Worm (Caenorhabditis elegans): ENCODE measurements around the gene mig-38.

DNA sequence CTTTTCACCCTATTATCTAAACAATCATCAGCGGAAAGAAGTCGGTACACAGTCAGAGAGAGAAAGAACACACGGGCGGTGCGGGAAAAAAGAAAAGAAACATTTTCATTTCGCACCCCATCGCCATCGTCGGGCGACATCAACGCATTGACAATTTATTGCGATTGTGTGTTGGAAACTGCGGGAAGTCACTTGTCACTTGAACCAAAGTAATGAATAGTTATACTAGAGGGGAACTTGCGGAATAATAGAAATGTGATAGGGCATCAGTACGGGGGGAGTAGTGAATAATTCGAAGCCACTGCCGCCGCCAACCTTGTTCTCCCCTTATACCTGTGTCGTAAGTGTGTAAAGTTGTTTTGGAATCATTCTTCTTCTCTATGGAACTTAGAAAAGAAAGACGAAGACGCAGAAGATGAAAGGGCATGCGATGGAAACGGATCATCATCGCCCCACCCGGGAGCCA is 22.6 kb upstream of the mig-38 start:
- no peak for TF ChIP-seq snpc-4 (tag; optimal IDR thresholded peaks at IDR 0.05)
- no peak for TF ChIP-seq blmp-1 (tag; optimal IDR thresholded peaks at IDR 0.05; ENCODE audit: insufficient read depth)
- no peak for TF ChIP-seq skn-1 (tag; optimal IDR thresholded peaks at IDR 0.05)
- TF ChIP-seq sma-9 (GFP tag; optimal IDR thresholded peaks at IDR 0.05): no peak
- no peak for TF ChIP-seq sma-9 (tag; optimal IDR thresholded peaks at IDR 0.05)
- no peak for TF ChIP-seq elt-3 (tag; optimal IDR thresholded peaks at IDR 0.05)
